Worm (Caenorhabditis elegans): ENCODE results near the gene F56A8.9.

- TF ChIP-seq lin-39 (tag; optimal IDR thresholded peaks at IDR 0.05) (no peak), ztf-4 (tag; optimal IDR thresholded peaks at IDR 0.05) (no peak), mdl-1 (tag; optimal IDR thresholded peaks at IDR 0.05) (no peak), unc-62 (GFP tag; optimal IDR thresholded peaks at IDR 0.05) (no peak), fkh-10 (GFP tag; optimal IDR thresholded peaks at IDR 0.05) (no peak), nhr-76 (tag; optimal IDR thresholded peaks at IDR 0.05) (no peak), nhr-237 (tag; optimal IDR thresholded peaks at IDR 0.05) (no peak), pqm-1 (tag; optimal IDR thresholded peaks at IDR 0.05) (no peak)
Observed at ce11 chrIII:13265566-13265965, 11.1 kb downstream of the F56A8.9 start, which contains the start of gene F56A8.5.

All from whole organism, L3 larva.